Worm (Caenorhabditis elegans) whole organism, L3 larva: ENCODE results near the gene F35H8.1.

Experiments
- ama-1 ChIP-seq: fragments of 150-350 bp; optimal IDR thresholded peaks from 2 replicates; lab custom pipeline; 2018
- elt-3 ChIP-seq, 3 experiments: fragments of 150-350 bp in 1 of 3; sonication (generic microtip) in 2 of 3; optimal IDR thresholded peaks; 2 replicates in 2 of 3; 4 replicates in 1 of 3; lab custom pipeline; 2014 to 2017; ENCODE audit warnings: missing biosample characterization in 3 of 3, missing genetic modification characterization in 3 of 3
- fos-1 ChIP-seq: fragments of 150-350 bp; optimal IDR thresholded peaks from 2 replicates; lab custom pipeline; 2014; ENCODE audit warnings: missing biosample characterization, missing genetic modification characterization
- mdl-1 ChIP-seq: fragments of 150-350 bp; optimal IDR thresholded peaks from 2 replicates; lab custom pipeline; 2014; ENCODE audit warnings: missing biosample characterization, missing genetic modification characterization
- nfya-1 ChIP-seq: sonication (generic microtip); optimal IDR thresholded peaks from 2 replicates; lab custom pipeline; 2017; ENCODE audit warnings: missing genetic modification characterization, mild to moderate bottlenecking, missing compliant biosample characterization, antibody characterized with exemption, moderate library complexity; ENCODE audit not compliant: insufficient read depth
- nhr-11 ChIP-seq: fragments of 150-350 bp; optimal IDR thresholded peaks from 2 replicates; lab custom pipeline; 2014; ENCODE audit warnings: missing biosample characterization, missing genetic modification characterization
- nhr-12 ChIP-seq: fragments of 150-350 bp; optimal IDR thresholded peaks from 2 replicates; lab custom pipeline; 2014; ENCODE audit warnings: missing biosample characterization, missing genetic modification characterization
- nhr-28 ChIP-seq: fragments of 150-350 bp; optimal IDR thresholded peaks from 2 replicates; lab custom pipeline; 2014; ENCODE audit warnings: missing biosample characterization, missing genetic modification characterization
- pha-4 ChIP-seq: fragments of 150-350 bp; optimal IDR thresholded peaks from 2 replicates; lab custom pipeline; 2014; ENCODE audit warnings: missing biosample characterization, missing genetic modification reagents, missing genetic modification characterization
- snpc-4 ChIP-seq: fragments of 150-350 bp; optimal IDR thresholded peaks from 2 replicates; lab custom pipeline; 2014; ENCODE audit warnings: missing biosample characterization, missing genetic modification characterization
- tbx-2 ChIP-seq: sonication (generic microtip); optimal IDR thresholded peaks from 2 replicates; lab custom pipeline; 2016; ENCODE audit warnings: mild to moderate bottlenecking, missing genetic modification characterization, missing compliant biosample characterization
- unc-39 ChIP-seq: sonication (generic microtip); optimal IDR thresholded peaks from 4 replicates; lab custom pipeline; 2017; ENCODE audit warnings: missing biosample characterization, missing genetic modification characterization
- ztf-4 ChIP-seq: fragments of 150-350 bp; optimal IDR thresholded peaks from 2 replicates; lab custom pipeline; 2014; ENCODE audit warnings: missing biosample characterization, missing genetic modification characterization

DNA sequence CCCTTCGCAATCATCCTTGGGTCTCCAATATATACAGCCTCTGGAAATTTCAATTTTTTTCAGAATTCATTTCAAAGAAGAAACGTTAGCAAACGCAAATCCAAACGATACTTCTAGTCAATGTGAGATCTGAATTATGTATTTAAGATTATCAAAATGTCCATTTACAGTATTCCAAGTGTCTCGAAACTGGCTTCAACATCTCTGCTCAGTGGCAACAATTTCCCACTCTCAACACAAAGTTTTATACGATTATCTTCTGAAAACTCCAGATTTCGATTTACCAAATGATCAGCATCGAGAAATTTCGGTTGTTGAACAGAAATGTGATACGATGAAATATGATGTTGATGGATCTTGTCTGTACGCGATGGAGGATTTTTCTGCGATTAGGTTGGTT is 3.5 kb upstream of the F35H8.1 start:
- TF ChIP-seq nhr-28 (tag; lab: Kevin White, UChicago) (no peak), nhr-11 (tag; lab: Kevin White, UChicago) (no peak), ztf-4 (tag; lab: Kevin White, UChicago) (no peak), fos-1 (tag; lab: Kevin White, UChicago) (no peak), pha-4 (no peak), unc-39 (tag; lab: Kevin White, UChicago) (no peak), tbx-2 (tag; lab: Kevin White, UChicago) (no peak), snpc-4 (no peak), mdl-1 (tag; lab: Kevin White, UChicago) (no peak), nhr-12 (tag; lab: Kevin White, UChicago) (no peak), ama-1 (lab: Kevin White, UChicago) (no peak), nfya-1 (no peak), elt-3 (tag; optimal IDR thresholded peaks at IDR 0.05; lab: Kevin White, UChicago) (no peak)
